Fruit fly (Drosophila melanogaster): ENCODE results near the gene CG14696.

DNA sequence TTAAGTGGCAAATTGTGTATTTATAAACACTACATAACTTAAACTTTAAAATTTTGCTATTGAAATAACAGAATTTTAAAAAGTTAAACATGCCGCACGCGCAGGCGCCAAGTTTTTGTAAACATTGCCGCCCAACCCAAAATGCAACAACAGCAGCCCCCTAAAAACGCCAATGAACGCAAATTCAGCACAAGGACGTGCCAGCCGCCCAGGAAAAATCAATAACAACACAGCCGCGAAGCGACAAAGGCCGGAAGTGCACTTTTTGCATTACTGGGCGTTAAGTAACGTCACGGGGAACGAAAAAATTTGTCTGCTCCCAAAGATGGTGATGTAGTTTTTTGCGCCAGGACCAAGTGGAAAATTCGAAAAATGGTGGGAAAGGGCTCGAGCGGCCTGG lies 12.0 kb downstream of the CG14696 start, which contains the start of gene CG4596:
- no peak for TF ChIP-seq Ets98B (GFP tag; IDR thresholded peaks at IDR 0.05)
- TF ChIP-seq rn (GFP tag; IDR thresholded peaks at IDR 0.05) = no peak
- TF ChIP-seq CG8301 (tag; optimal IDR thresholded peaks at IDR 0.05) = no peak
- no peak for TF ChIP-seq EcR (GFP tag; optimal IDR thresholded peaks at IDR 0.05)
- TF ChIP-seq CG10348 (GFP tag; IDR thresholded peaks at IDR 0.05) = no peak
- no peak for TF ChIP-seq CG4496 (GFP tag; IDR thresholded peaks at IDR 0.05)
- TF ChIP-seq gl (tag; optimal IDR thresholded peaks at IDR 0.05) = no peak
